Fruit fly (Drosophila melanogaster) whole organism, wandering third instar larva: ENCODE data around the gene Rab40.

Experiments used
- Abd-B ChIP-seq: fragments of >200 bp; optimal IDR thresholded peaks from 2 replicates; lab custom pipeline; 2017; ENCODE audit warnings: missing biosample characterization, missing genetic modification characterization
- CG32264 ChIP-seq: fragments of 200-800 bp; sonication (Bioruptor generic); optimal IDR thresholded peaks from 2 replicates; lab custom pipeline; 2016; ENCODE audit warnings: missing biosample characterization, missing genetic modification characterization
- CG9705 ChIP-seq: fragments of 200-800 bp; sonication (Bioruptor generic); optimal IDR thresholded peaks from 2 replicates; lab custom pipeline; 2018; ENCODE audit warnings: missing biosample characterization, mild to moderate bottlenecking, missing genetic modification characterization
- CrebA ChIP-seq: fragments of 200-800 bp; sonication (Bioruptor generic); optimal IDR thresholded peaks from 2 replicates; lab custom pipeline; 2016; ENCODE audit warnings: missing biosample characterization, mild to moderate bottlenecking, missing genetic modification characterization, borderline replicate concordance
- Dfd ChIP-seq: fragments of >200 bp; optimal IDR thresholded peaks from 2 replicates; lab custom pipeline; 2017; ENCODE audit warnings: missing biosample characterization, missing genetic modification characterization
- Dif ChIP-seq: fragments of 200-275, 200-300 bp; sonication (Bioruptor generic); optimal IDR thresholded peaks from 2 replicates; lab custom pipeline; 2018; ENCODE audit warnings: missing biosample characterization, missing genetic modification characterization; ENCODE audit not compliant: partially characterized antibody
- GATAd ChIP-seq: sonication (Bioruptor generic); optimal IDR thresholded peaks from 2 replicates; lab custom pipeline; 2016; ENCODE audit warnings: missing biosample characterization, missing genetic modification characterization
- HLH106 ChIP-seq: fragments of 200-800 bp; optimal IDR thresholded peaks from 3 replicates; lab custom pipeline; 2019; ENCODE audit warnings: missing biosample characterization, mild to moderate bottlenecking, missing genetic modification characterization, moderate library complexity
- Hnf4 ChIP-seq: fragments of 200-800 bp; sonication (Bioruptor generic); optimal IDR thresholded peaks from 2 replicates; lab custom pipeline; 2016; ENCODE audit warnings: missing biosample characterization, mild to moderate bottlenecking, missing genetic modification characterization
- Hr78 ChIP-seq: fragments of >200 bp; optimal IDR thresholded peaks from 2 replicates; lab custom pipeline; 2017; ENCODE audit warnings: missing biosample characterization, missing genetic modification characterization
- Mio ChIP-seq: sonication (Bioruptor generic); optimal IDR thresholded peaks from 2 replicates; lab custom pipeline; 2016; ENCODE audit warnings: missing biosample characterization, missing genetic modification characterization
- N ChIP-seq: fragments of >200 bp; optimal IDR thresholded peaks from 2 replicates; lab custom pipeline; 2018; ENCODE audit warnings: missing biosample characterization, missing external identifiers, missing genetic modification characterization
- OdsH ChIP-seq: fragments of 200-800 bp; sonication (Bioruptor generic); optimal IDR thresholded peaks from 2 replicates; lab custom pipeline; 2016; ENCODE audit warnings: missing biosample characterization, mild to moderate bottlenecking, missing genetic modification characterization
- Rel ChIP-seq, 2 experiments: fragments of 200-800 bp; sonication (Bioruptor generic) in 1 of 2; optimal IDR thresholded peaks; 2 replicates in 1 of 2; 3 replicates in 1 of 2; lab custom pipeline; 2016 to 2019; ENCODE audit warnings: mild to moderate bottlenecking in 2 of 2, missing biosample characterization in 2 of 2, missing genetic modification characterization in 2 of 2, moderate library complexity in 1 of 2
- Sp1 ChIP-seq: fragments of 200-800 bp; sonication (Bioruptor generic); optimal IDR thresholded peaks from 3 replicates; lab custom pipeline; 2019; ENCODE audit warnings: missing biosample characterization, mild to moderate bottlenecking, missing genetic modification characterization, moderate library complexity
- Vsx2 ChIP-seq: fragments of 200-300, 225-300 bp; sonication (Bioruptor generic); optimal IDR thresholded peaks from 2 replicates; lab custom pipeline; 2018; ENCODE audit warnings: missing biosample characterization, missing genetic modification characterization; ENCODE audit not compliant: partially characterized antibody
- br ChIP-seq: fragments of 200-800 bp; sonication (Bioruptor generic); optimal IDR thresholded peaks from 2 replicates; lab custom pipeline; 2016; ENCODE audit warnings: missing biosample characterization, missing genetic modification characterization
- brk ChIP-seq: fragments of 200-800 bp; sonication (Bioruptor generic); optimal IDR thresholded peaks from 2 replicates; lab custom pipeline; 2016; ENCODE audit warnings: missing biosample characterization, mild to moderate bottlenecking, missing genetic modification characterization
- dl ChIP-seq, 2 experiments: fragments of 175-275, 200-275 bp in 1 of 2; fragments of 200-275 bp in 1 of 2; sonication (Bioruptor generic); optimal IDR thresholded peaks; lab custom pipeline; 2018; ENCODE audit warnings: mild to moderate bottlenecking in 2 of 2, missing biosample characterization in 2 of 2, missing genetic modification characterization in 2 of 2, moderate library complexity in 2 of 2; ENCODE audit not compliant: partially characterized antibody in 2 of 2, insufficient read depth in 1 of 2
- dsf ChIP-seq: sonication (Bioruptor generic); optimal IDR thresholded peaks from 2 replicates; lab custom pipeline; 2016; ENCODE audit warnings: missing biosample characterization, missing genetic modification characterization, borderline replicate concordance
- ey ChIP-seq: fragments of 200-800 bp; sonication (Bioruptor generic); optimal IDR thresholded peaks from 2 replicates; lab custom pipeline; 2016; ENCODE audit warnings: missing biosample characterization, missing genetic modification characterization
- fru ChIP-seq: fragments of 200-800 bp; sonication (Bioruptor generic); optimal IDR thresholded peaks from 3 replicates; lab custom pipeline; 2016; ENCODE audit warnings: missing biosample characterization, mild to moderate bottlenecking, missing genetic modification characterization
- h ChIP-seq: fragments of 200-800 bp; sonication (Bioruptor generic); optimal IDR thresholded peaks from 3 replicates; lab custom pipeline; 2016; ENCODE audit warnings: missing biosample characterization, mild to moderate bottlenecking, missing genetic modification characterization
- lola ChIP-seq: fragments of >200 bp; optimal IDR thresholded peaks from 2 replicates; lab custom pipeline; 2017; ENCODE audit warnings: missing biosample characterization, missing genetic modification characterization
- psq ChIP-seq: fragments of 200-800 bp; sonication (Bioruptor generic); optimal IDR thresholded peaks from 3 replicates; lab custom pipeline; 2017; ENCODE audit warnings: missing biosample characterization, mild to moderate bottlenecking, missing genetic modification characterization, moderate library complexity
- rgr ChIP-seq: fragments of 200-800 bp; sonication (Bioruptor generic); optimal IDR thresholded peaks from 3 replicates; lab custom pipeline; 2016; ENCODE audit warnings: missing biosample characterization, mild to moderate bottlenecking, missing genetic modification characterization
- sage ChIP-seq: fragments of 200-800 bp; sonication (Bioruptor generic); optimal IDR thresholded peaks from 2 replicates; lab custom pipeline; 2016; ENCODE audit warnings: missing biosample characterization, mild to moderate bottlenecking, missing genetic modification characterization
- sv ChIP-seq: fragments of 200-800 bp; sonication (Bioruptor generic); optimal IDR thresholded peaks from 3 replicates; lab custom pipeline; 2016; ENCODE audit warnings: missing biosample characterization, missing genetic modification characterization
- tai ChIP-seq: sonication (Bioruptor generic); optimal IDR thresholded peaks from 2 replicates; lab custom pipeline; 2016; ENCODE audit warnings: missing biosample characterization, missing genetic modification characterization
- woc ChIP-seq: sonication (Bioruptor generic); optimal IDR thresholded peaks from 2 replicates; lab custom pipeline; 2016; ENCODE audit warnings: missing biosample characterization, mild to moderate bottlenecking, missing genetic modification characterization

Gene Rab40

dm6 chrX:12463560-12463959 lies 648 bp upstream of the Rab40 start:
- TF ChIP-seq Hr78 (GFP tag; lab: Kevin White, UChicago) (no peak), Abd-B (GFP tag; lab: Kevin White, UChicago) (no peak)

dm6 chrX:12462216-12462615 lies 696 bp downstream of the Rab40 start:
- TF ChIP-seq Mio (GFP tag; lab: Kevin White, UChicago) (no peak), CG32264 (GFP tag; lab: Kevin White, UChicago) (no peak), Dif (GFP tag; lab: Kevin White, UChicago) (no peak), dl (GFP tag; optimal IDR thresholded peaks at IDR 0.05; lab: Kevin White, UChicago; ENCODE audit: insufficient read depth in 1 of 2, partially characterized antibody in 2 of 2) (no peak), tai (GFP tag; lab: Kevin White, UChicago) (no peak), HLH106 (tag; lab: Kevin White, UChicago) (no peak), OdsH (GFP tag; lab: Kevin White, UChicago) (no peak), psq (GFP tag; lab: Kevin White, UChicago) (no peak), lola (no peak), sage (GFP tag; lab: Kevin White, UChicago) (no peak), CrebA (GFP tag; lab: Kevin White, UChicago) (no peak), N (GFP tag; lab: Kevin White, UChicago) (no peak), Sp1 (GFP tag; lab: Kevin White, UChicago) (no peak), br (GFP tag; lab: Kevin White, UChicago) (no peak)

- TF ChIP-seq rgr (GFP tag; lab: Kevin White, UChicago), result no peak
- no peak for TF ChIP-seq psq (GFP tag; lab: Kevin White, UChicago)
- no peak for TF ChIP-seq Dfd
- TF ChIP-seq brk (GFP tag; lab: Kevin White, UChicago), result no peak
- TF ChIP-seq Rel (GFP tag; optimal IDR thresholded peaks at IDR 0.05; lab: Kevin White, UChicago), result no peak
- TF ChIP-seq Rel (tag; optimal IDR thresholded peaks at IDR 0.05; lab: Kevin White, UChicago), result no peak
- TF ChIP-seq CG32264 (GFP tag; lab: Kevin White, UChicago), result no peak
- no peak for TF ChIP-seq sv (GFP tag; lab: Kevin White, UChicago)
- TF ChIP-seq br (GFP tag; lab: Kevin White, UChicago), result no peak
- no peak for TF ChIP-seq Hnf4
- no peak for TF ChIP-seq Mio (GFP tag; lab: Kevin White, UChicago)
- no peak for TF ChIP-seq Vsx2 (GFP tag; lab: Kevin White, UChicago)
- no peak for TF ChIP-seq GATAd
- TF ChIP-seq ey (GFP tag; lab: Kevin White, UChicago), result no peak
- TF ChIP-seq Hr78 (GFP tag; lab: Kevin White, UChicago), result no peak
- TF ChIP-seq tai (GFP tag; lab: Kevin White, UChicago), result no peak
- TF ChIP-seq Sp1 (GFP tag; lab: Kevin White, UChicago), result no peak
- TF ChIP-seq dl (GFP tag; optimal IDR thresholded peaks at IDR 0.05; lab: Kevin White, UChicago; ENCODE audit: insufficient read depth in 1 of 2, partially characterized antibody in 2 of 2), result no peak
Observed at dm6 chrX:12457713-12458233, 5.1 kb downstream of the Rab40 start, which contains the start of gene CG15731. CG15731 (minus strand) TSS chrX:12457763.

- TF ChIP-seq fru (GFP tag; lab: Kevin White, UChicago) (no peak), OdsH (GFP tag; lab: Kevin White, UChicago) (no peak), ey (GFP tag; lab: Kevin White, UChicago) (no peak), CG9705 (GFP tag; lab: Kevin White, UChicago) (no peak), Dif (GFP tag; lab: Kevin White, UChicago) (no peak), N (GFP tag; lab: Kevin White, UChicago) (no peak), Vsx2 (GFP tag; lab: Kevin White, UChicago) (no peak), Mio (GFP tag; lab: Kevin White, UChicago) (no peak), br (GFP tag; lab: Kevin White, UChicago) (no peak), dl (GFP tag; optimal IDR thresholded peaks at IDR 0.05; lab: Kevin White, UChicago; ENCODE audit: insufficient read depth in 1 of 2, partially characterized antibody in 2 of 2) (no peak), h (GFP tag; lab: Kevin White, UChicago) (no peak), woc (GFP tag; lab: Kevin White, UChicago) (no peak), dsf (GFP tag; lab: Kevin White, UChicago) (no peak)
- TF ChIP-seq, all 38 proteins: peak for 0
Observed at dm6 chrX:12455891-12456290, 7.0 kb downstream of the Rab40 start.
